Fruit fly (Drosophila melanogaster) S2 (cell line): ENCODE results near the gene hid.

ENCODE experiments used
- CG8478 ChIP-seq: fragments of >200 bp; optimal IDR thresholded peaks from 2 replicates; lab custom pipeline; 2018
- CTCF ChIP-seq, 2 experiments: fragments of >200 bp; optimal IDR thresholded peaks; 2 replicates each; lab custom pipeline; 2018

- TF ChIP-seq CTCF (optimal IDR thresholded peaks at IDR 0.05; lab: Kevin White, UChicago) (no peak), CG8478 (lab: Kevin White, UChicago) (no peak)
Measured at dm6 chr3L:18216931-18217330, 31.5 kb upstream of the hid start.
